Fruit fly (Drosophila melanogaster): ENCODE data around the gene CG4842.

Gene CG4842

DNA sequence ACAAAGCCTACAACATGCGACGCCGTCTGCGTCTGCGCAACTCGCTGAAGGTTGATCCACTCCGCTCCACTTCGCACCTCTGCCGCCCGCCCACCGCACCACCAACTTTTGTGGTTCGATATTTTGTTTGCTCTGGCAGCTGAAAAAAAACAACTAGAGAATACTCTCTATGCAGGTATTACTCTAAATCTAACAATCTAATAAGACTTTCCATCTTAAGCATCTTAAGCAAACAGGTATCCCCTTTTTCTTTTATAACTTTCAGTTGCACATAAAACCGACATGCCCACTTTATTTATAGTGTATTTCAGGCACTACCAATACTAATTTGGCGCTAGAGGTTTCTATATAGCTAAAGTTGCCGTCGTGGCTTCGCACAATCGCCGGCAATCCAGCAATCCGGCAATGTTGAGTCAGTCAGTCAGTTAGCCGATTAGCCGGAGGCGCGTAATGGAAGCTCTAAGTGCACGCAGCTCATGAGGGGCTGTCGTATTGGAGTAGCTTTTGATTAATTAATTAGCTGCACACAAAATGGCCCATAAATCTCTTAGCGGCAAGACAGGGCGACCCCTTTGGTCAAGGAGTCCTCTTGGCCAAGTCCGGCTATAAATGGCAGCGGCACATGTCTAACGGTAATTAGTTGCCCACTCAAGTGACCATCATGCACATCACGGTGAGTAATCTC is 39.8 kb upstream of the CG4842 start, which contains the start of gene CG13058 (continued):
- peak; percentile 40 for TF ChIP-seq sens (GFP tag)
- no peak for TF ChIP-seq crc (GFP tag; optimal IDR thresholded peaks at IDR 0.05)
- TF ChIP-seq CG8290 (GFP tag; optimal IDR thresholded peaks at IDR 0.05): no peak
- peak in 1 of 2 experiments; percentile 81 for TF ChIP-seq CG8290 (tag; optimal IDR thresholded peaks at IDR 0.05)
- no peak for TF ChIP-seq sug (tag; optimal IDR thresholded peaks at IDR 0.05)
- TF ChIP-seq unc-4 (GFP tag; IDR thresholded peaks at IDR 0.05; ENCODE audit: partially characterized antibody): no peak
- no peak for TF ChIP-seq CG12236 (GFP tag; optimal IDR thresholded peaks at IDR 0.05)
- no peak for TF ChIP-seq CG1529 (GFP tag; optimal IDR thresholded peaks at IDR 0.05)
- peak; percentile 45 for TF ChIP-seq Ets65A (GFP tag)
- no peak for TF ChIP-seq CG4404 (GFP tag; IDR thresholded peaks at IDR 0.05)
- peak; percentile 83 for TF ChIP-seq row (GFP tag; IDR thresholded peaks at IDR 0.05)
- peak; percentile 77 for TF ChIP-seq dmrt99B (tag; optimal IDR thresholded peaks at IDR 0.05)
- TF ChIP-seq hkb (optimal IDR thresholded peaks at IDR 0.05): no peak
- TF ChIP-seq hkb (GFP tag; IDR thresholded peaks at IDR 0.05): peak; percentile 62
- TF ChIP-seq slou (GFP tag; optimal IDR thresholded peaks at IDR 0.05): no peak
- peak; percentile 45 for TF ChIP-seq dm (GFP tag; optimal IDR thresholded peaks at IDR 0.05)
- peak; percentile 53 for TF ChIP-seq Sox100B (GFP tag; optimal IDR thresholded peaks at IDR 0.05)
- TF ChIP-seq zen (tag; optimal IDR thresholded peaks at IDR 0.05): no peak
- no peak for TF ChIP-seq hb (GFP tag; IDR thresholded peaks at IDR 0.05; ENCODE audit: partially characterized antibody)
- TF ChIP-seq bsh (GFP tag; optimal IDR thresholded peaks at IDR 0.05): peak in 1 of 2 experiments; percentile 3
- TF ChIP-seq sens-2 (GFP tag; IDR thresholded peaks at IDR 0.05): peak; percentile 52
- peak; percentile 53 for TF ChIP-seq CG13894 (tag; optimal IDR thresholded peaks at IDR 0.05)
- TF ChIP-seq CG31224 (GFP tag; IDR thresholded peaks at IDR 0.05): no peak
- no peak for TF ChIP-seq zf30C (GFP tag; optimal IDR thresholded peaks at IDR 0.05)
- no peak for TF ChIP-seq Dll (GFP tag; IDR thresholded peaks at IDR 0.05; ENCODE audit: partially characterized antibody)
- TF ChIP-seq Opbp (GFP tag; IDR thresholded peaks at IDR 0.05; ENCODE audit: partially characterized antibody): no peak
- peak; percentile 77 for TF ChIP-seq bowl (GFP tag; IDR thresholded peaks at IDR 0.05)
- no peak for TF ChIP-seq bab2 (GFP tag; optimal IDR thresholded peaks at IDR 0.05)
- TF ChIP-seq CG14050 (GFP tag; IDR thresholded peaks at IDR 0.05): peak; percentile 76
- TF ChIP-seq knrl (GFP tag; IDR thresholded peaks at IDR 0.05; ENCODE audit: partially characterized antibody): no peak
- TF ChIP-seq slbo (GFP tag; IDR thresholded peaks at IDR 0.05): peak; percentile 79
- no peak for TF ChIP-seq Poxn (GFP tag; IDR thresholded peaks at IDR 0.05)
- TF ChIP-seq CG10565 (GFP tag; optimal IDR thresholded peaks at IDR 0.05): no peak
- no peak for TF ChIP-seq Dref (GFP tag; IDR thresholded peaks at IDR 0.05)
- no peak for TF ChIP-seq yki (optimal IDR thresholded peaks at IDR 0.05)
- 0 out of 2 replicates have a peak, but pooled peaks have one; percentile 31 for TF ChIP-seq Rfx (GFP tag; IDR thresholded peaks at IDR 0.05)
- TF ChIP-seq chinmo (GFP tag; IDR thresholded peaks at IDR 0.05; ENCODE audit: partially characterized antibody): no peak
- TF ChIP-seq Vsx1 (GFP tag; optimal IDR thresholded peaks at IDR 0.05): peak; percentile 16
- TF ChIP-seq CTCF (GFP tag; optimal IDR thresholded peaks at IDR 0.05): no peak
- no peak for TF ChIP-seq tna (GFP tag; IDR thresholded peaks at IDR 0.05; ENCODE audit: partially characterized antibody)
- no peak for TF ChIP-seq Dfd (GFP tag; optimal IDR thresholded peaks at IDR 0.05)
- no peak for TF ChIP-seq GATAe (GFP tag; conservative IDR thresholded peaks at IDR 0.05)
- 0 out of 2 replicates have a peak, but pooled peaks have one; percentile 60 for TF ChIP-seq wdn (GFP tag; IDR thresholded peaks at IDR 0.05)
- TF ChIP-seq sr (GFP tag; IDR thresholded peaks at IDR 0.05): no peak
- no peak for TF ChIP-seq Bgb (GFP tag; IDR thresholded peaks at IDR 0.05; ENCODE audit: partially characterized antibody)
- peak; percentile 67 for TF ChIP-seq unpg (GFP tag; optimal IDR thresholded peaks at IDR 0.05)
- TF ChIP-seq CG14667 (GFP tag; IDR thresholded peaks at IDR 0.05): 0 out of 2 replicates have a peak, but pooled peaks have one; percentile 22
- TF ChIP-seq Max (GFP tag; optimal IDR thresholded peaks at IDR 0.05): peak; percentile 18
- TF ChIP-seq CrebB (tag; optimal IDR thresholded peaks at IDR 0.05): peak; percentile 31
- TF ChIP-seq CG17361 (GFP tag; IDR thresholded peaks at IDR 0.05): peak; percentile 60; the same call in 2 of the 3 replicates
- TF ChIP-seq CG6765 (GFP tag; optimal IDR thresholded peaks at IDR 0.05): no peak
- peak; percentile 78 for TF ChIP-seq CG2678 (tag; optimal IDR thresholded peaks at IDR 0.05)

All from whole organism, embryonic.